Fruit fly (Drosophila melanogaster) whole organism, embryonic: ENCODE data around the gene pHCl-1.

Experiments used
- Asciz ChIP-seq: fragments of 200-800 bp; sonication (Bioruptor generic); optimal IDR thresholded peaks from 2 replicates; lab custom pipeline; 2017; ENCODE audit warnings: missing biosample characterization, mild to moderate bottlenecking, missing genetic modification characterization, missing genetic modification reagents
- Atf3 ChIP-seq: fragments of 200-800 bp; sonication (Bioruptor generic); optimal IDR thresholded peaks from 3 replicates; lab custom pipeline; 2016; ENCODE audit warnings: missing biosample characterization, missing genetic modification characterization
- CG10274 ChIP-seq: fragments of 200-800 bp; sonication (Bioruptor generic); optimal IDR thresholded peaks from 3 replicates; lab custom pipeline; 2017; ENCODE audit warnings: missing biosample characterization, mild to moderate bottlenecking, missing genetic modification characterization
- CG10462 ChIP-seq: fragments of 200-800 bp; sonication (Bioruptor generic); optimal IDR thresholded peaks from 2 replicates; lab custom pipeline; 2016; ENCODE audit warnings: missing biosample characterization, missing genetic modification characterization
- CG12155 ChIP-seq: fragments of 200-800 bp; sonication (Bioruptor generic); optimal IDR thresholded peaks from 3 replicates; lab custom pipeline; 2016; ENCODE audit warnings: missing biosample characterization, missing genetic modification characterization
- CG12219 ChIP-seq: fragments of 200-800 bp; sonication (Bioruptor generic); optimal IDR thresholded peaks from 3 replicates; lab custom pipeline; 2018; ENCODE audit warnings: missing biosample characterization, mild to moderate bottlenecking, missing genetic modification characterization
- CG1233 ChIP-seq: fragments of 200-800 bp; sonication (Bioruptor generic); optimal IDR thresholded peaks from 4 replicates; lab custom pipeline; 2018; ENCODE audit warnings: missing biosample characterization, mild to moderate bottlenecking, missing genetic modification characterization
- CG12659 ChIP-seq: fragments of 200-800 bp; sonication (Bioruptor generic); optimal IDR thresholded peaks from 3 replicates; lab custom pipeline; 2017; ENCODE audit warnings: mild to moderate bottlenecking, missing biosample characterization, missing genetic modification reagents, missing genetic modification characterization
- CG13287 ChIP-seq: fragments of 200-800 bp; sonication (Bioruptor generic); IDR thresholded peaks from 2 replicates; pipeline ENCODE4 v1.3.6; 2022; ENCODE audit warnings: missing biosample characterization, missing genetic modification characterization; ENCODE audit not compliant: partially characterized antibody
- CG14014 ChIP-seq: fragments of 200-800 bp; sonication (Bioruptor generic); IDR thresholded peaks from 2 replicates; pipeline ENCODE4 v1.3.6; 2022; ENCODE audit warnings: missing biosample characterization, missing genetic modification characterization
- CG14441 ChIP-seq: fragments of 200-800 bp; sonication (Bioruptor generic); IDR thresholded peaks from 2 replicates; pipeline ENCODE4 v1.3.6; 2022; ENCODE audit warnings: missing biosample characterization, missing genetic modification characterization
- CG15073 ChIP-seq: fragments of 200-800 bp; sonication (Bioruptor generic); optimal IDR thresholded peaks from 2 replicates; lab custom pipeline; 2016; ENCODE audit warnings: missing biosample characterization, missing genetic modification characterization
- CG15601 ChIP-seq: fragments of 200-800 bp; sonication (Bioruptor generic); optimal IDR thresholded peaks from 3 replicates; lab custom pipeline; 2019; ENCODE audit warnings: missing biosample characterization, mild to moderate bottlenecking, missing genetic modification characterization, moderate library complexity
- CG1603 ChIP-seq: fragments of 200-800 bp; sonication (Bioruptor generic); optimal IDR thresholded peaks from 2 replicates; lab custom pipeline; 2019; ENCODE audit warnings: missing biosample characterization, mild to moderate bottlenecking, missing genetic modification characterization, moderate library complexity
- CG17385 ChIP-seq: fragments of 200-800 bp; sonication (Bioruptor generic); optimal IDR thresholded peaks from 3 replicates; lab custom pipeline; 2018; ENCODE audit warnings: missing biosample characterization, mild to moderate bottlenecking, missing genetic modification characterization
- CG18262 ChIP-seq: fragments of 200-800 bp; optimal IDR thresholded peaks from 3 replicates; lab custom pipeline; 2019; ENCODE audit warnings: missing biosample characterization, mild to moderate bottlenecking, missing genetic modification characterization, moderate library complexity
- CG32772 ChIP-seq: fragments of 200-800 bp; sonication (Bioruptor generic); IDR thresholded peaks from 2 replicates; pipeline ENCODE4 v1.3.6; 2022; ENCODE audit warnings: missing biosample characterization, missing genetic modification characterization
- CG6654 ChIP-seq: fragments of 200-800 bp; sonication (Bioruptor generic); optimal IDR thresholded peaks from 2 replicates; lab custom pipeline; 2017; ENCODE audit warnings: missing biosample characterization, mild to moderate bottlenecking, missing genetic modification characterization
- CG7786 ChIP-seq: fragments of 200-800 bp; sonication (Bioruptor generic); optimal IDR thresholded peaks from 2 replicates; lab custom pipeline; 2016; ENCODE audit warnings: missing biosample characterization, missing genetic modification characterization
- CG9437 ChIP-seq: fragments of 200-800 bp; sonication (Bioruptor generic); optimal IDR thresholded peaks from 2 replicates; lab custom pipeline; 2018; ENCODE audit warnings: missing biosample characterization, mild to moderate bottlenecking, missing genetic modification characterization
- CoRest ChIP-seq: fragments of 200-800 bp; sonication (Bioruptor generic); optimal IDR thresholded peaks from 3 replicates; lab custom pipeline; 2018; ENCODE audit warnings: missing biosample characterization, mild to moderate bottlenecking, missing genetic modification characterization, moderate library complexity
- D ChIP-seq, 2 experiments: fragments of 200-800 bp in 1 of 2; fragments of >200 bp in 1 of 2; sonication (Bioruptor generic) in 1 of 2; optimal IDR thresholded peaks; 2 replicates in 1 of 2; 3 replicates in 1 of 2; lab custom pipeline; 2017; ENCODE audit warnings: mild to moderate bottlenecking in 1 of 2, missing biosample characterization in 1 of 2, missing genetic modification characterization in 1 of 2, missing genetic modification reagents in 1 of 2
- Fer3 ChIP-seq: fragments of 200-800 bp; sonication (Bioruptor generic); optimal IDR thresholded peaks from 2 replicates; lab custom pipeline; 2018; ENCODE audit warnings: missing biosample characterization, mild to moderate bottlenecking, missing genetic modification characterization, moderate library complexity
- HHEX ChIP-seq: fragments of 200-800 bp; sonication (Bioruptor generic); optimal IDR thresholded peaks from 3 replicates; lab custom pipeline; 2017; ENCODE audit warnings: missing biosample characterization, mild to moderate bottlenecking, missing genetic modification characterization, missing genetic modification reagents
- Hr51 ChIP-seq, 2 experiments: fragments of 200-800 bp; sonication (Bioruptor generic); optimal IDR thresholded peaks; 2 replicates in 1 of 2; 3 replicates in 1 of 2; lab custom pipeline; 2016 to 2018; ENCODE audit warnings: missing biosample characterization in 2 of 2, missing genetic modification characterization in 2 of 2, mild to moderate bottlenecking in 1 of 2, moderate library complexity in 1 of 2
- Meics ChIP-seq: fragments of 200-800 bp; sonication (Bioruptor generic); optimal IDR thresholded peaks from 2 replicates; lab custom pipeline; 2017; ENCODE audit warnings: missing biosample characterization, mild to moderate bottlenecking, missing genetic modification characterization
- NK7.1 ChIP-seq: fragments of 200-800 bp; sonication (Bioruptor generic); optimal IDR thresholded peaks from 3 replicates; lab custom pipeline; 2016; ENCODE audit warnings: missing biosample characterization, missing genetic modification characterization
- Ptx1 ChIP-seq: fragments of 200-800 bp; sonication (Bioruptor generic); IDR thresholded peaks from 2 replicates; pipeline ENCODE4 v1.3.6; 2022; ENCODE audit warnings: missing biosample characterization, missing genetic modification characterization
- Side ChIP-seq: fragments of 200-800 bp; sonication (Bioruptor generic); optimal IDR thresholded peaks from 2 replicates; lab custom pipeline; 2016; ENCODE audit warnings: missing biosample characterization, missing genetic modification characterization
- Spps ChIP-seq: fragments of 200-800 bp; sonication (Bioruptor generic); optimal IDR thresholded peaks from 2 replicates; lab custom pipeline; 2018; ENCODE audit warnings: missing biosample characterization, mild to moderate bottlenecking, missing genetic modification characterization
- az2 ChIP-seq: fragments of 200-800 bp; sonication (Bioruptor generic); optimal IDR thresholded peaks from 3 replicates; lab custom pipeline; 2016; ENCODE audit warnings: missing biosample characterization, missing genetic modification characterization
- caup ChIP-seq: fragments of 200-800 bp; sonication (Bioruptor generic); optimal IDR thresholded peaks from 3 replicates; lab custom pipeline; 2017; ENCODE audit warnings: missing biosample characterization, mild to moderate bottlenecking, missing genetic modification characterization, moderate library complexity; ENCODE audit not compliant: severe bottlenecking
- dm ChIP-seq: fragments of 200-800 bp; sonication (Bioruptor generic); optimal IDR thresholded peaks from 3 replicates; lab custom pipeline; 2016; ENCODE audit warnings: missing biosample characterization, missing genetic modification characterization
- dmrt11E ChIP-seq: fragments of 200-800 bp; sonication (Bioruptor generic); optimal IDR thresholded peaks from 3 replicates; lab custom pipeline; 2018; ENCODE audit warnings: missing biosample characterization, mild to moderate bottlenecking, missing genetic modification characterization, moderate library complexity
- esg ChIP-seq: fragments of 200-800 bp; sonication (Bioruptor generic); conservative IDR thresholded peaks from 2 replicates; pipeline ENCODE4 v1.3.6; 2022; ENCODE audit warnings: missing biosample characterization, missing genetic modification characterization
- eyg ChIP-seq: fragments of 200-800 bp; sonication (Bioruptor generic); optimal IDR thresholded peaks from 3 replicates; lab custom pipeline; 2016; ENCODE audit warnings: missing biosample characterization, missing genetic modification characterization
- gem ChIP-seq: fragments of 200-800 bp; sonication (Bioruptor generic); optimal IDR thresholded peaks from 2 replicates; lab custom pipeline; 2019; ENCODE audit warnings: missing biosample characterization, mild to moderate bottlenecking, missing genetic modification characterization, moderate library complexity
- gfzf ChIP-seq: fragments of 200-800 bp; sonication (Bioruptor generic); optimal IDR thresholded peaks from 2 replicates; lab custom pipeline; 2016; ENCODE audit warnings: missing biosample characterization, mild to moderate bottlenecking, missing genetic modification characterization, moderate library complexity
- gt ChIP-seq: fragments of 200-800 bp; sonication (Bioruptor generic); IDR thresholded peaks from 2 replicates; pipeline ENCODE4 v1.3.6; 2022; ENCODE audit warnings: missing biosample characterization, missing genetic modification characterization
- kay ChIP-seq: fragments of 200-800 bp; sonication (Bioruptor generic); optimal IDR thresholded peaks from 2 replicates; lab custom pipeline; 2016; ENCODE audit warnings: missing biosample characterization, missing genetic modification characterization
- nerfin-1 ChIP-seq: fragments of 200-800 bp; sonication (Bioruptor generic); optimal IDR thresholded peaks from 3 replicates; lab custom pipeline; 2019; ENCODE audit warnings: missing biosample characterization, mild to moderate bottlenecking, missing genetic modification characterization, moderate library complexity
- odd ChIP-seq: fragments of 200-800 bp; sonication (Bioruptor generic); optimal IDR thresholded peaks from 2 replicates; lab custom pipeline; 2017; ENCODE audit warnings: missing biosample characterization, mild to moderate bottlenecking, missing genetic modification characterization
- psq ChIP-seq: fragments of 200-800 bp; sonication (Bioruptor generic); optimal IDR thresholded peaks from 2 replicates; lab custom pipeline; 2017; ENCODE audit warnings: missing biosample characterization, missing genetic modification characterization
- pum ChIP-seq: fragments of 200-800 bp; sonication (Bioruptor generic); optimal IDR thresholded peaks from 2 replicates; lab custom pipeline; 2016; ENCODE audit warnings: missing biosample characterization, missing genetic modification characterization
- run ChIP-seq: fragments of 200-800 bp; sonication (Bioruptor generic); optimal IDR thresholded peaks from 3 replicates; lab custom pipeline; 2018; ENCODE audit warnings: missing biosample characterization, mild to moderate bottlenecking, missing genetic modification characterization
- salm ChIP-seq: fragments of 200-800 bp; sonication (Bioruptor generic); optimal IDR thresholded peaks from 2 replicates; lab custom pipeline; 2018; ENCODE audit warnings: missing biosample characterization, mild to moderate bottlenecking, missing genetic modification characterization
- scrt ChIP-seq: fragments of 200-800 bp; sonication (Bioruptor generic); optimal IDR thresholded peaks from 2 replicates; lab custom pipeline; 2018; ENCODE audit warnings: missing biosample characterization, mild to moderate bottlenecking, missing genetic modification characterization, moderate library complexity
- shn ChIP-seq: fragments of 200-800 bp; sonication (Bioruptor generic); optimal IDR thresholded peaks from 3 replicates; lab custom pipeline; 2016; ENCODE audit warnings: missing biosample characterization, missing genetic modification characterization
- zf30C ChIP-seq: fragments of 200-800 bp; sonication (Bioruptor generic); optimal IDR thresholded peaks from 3 replicates; lab custom pipeline; 2018; ENCODE audit warnings: missing biosample characterization, mild to moderate bottlenecking, missing genetic modification characterization

Gene pHCl-1

DNA sequence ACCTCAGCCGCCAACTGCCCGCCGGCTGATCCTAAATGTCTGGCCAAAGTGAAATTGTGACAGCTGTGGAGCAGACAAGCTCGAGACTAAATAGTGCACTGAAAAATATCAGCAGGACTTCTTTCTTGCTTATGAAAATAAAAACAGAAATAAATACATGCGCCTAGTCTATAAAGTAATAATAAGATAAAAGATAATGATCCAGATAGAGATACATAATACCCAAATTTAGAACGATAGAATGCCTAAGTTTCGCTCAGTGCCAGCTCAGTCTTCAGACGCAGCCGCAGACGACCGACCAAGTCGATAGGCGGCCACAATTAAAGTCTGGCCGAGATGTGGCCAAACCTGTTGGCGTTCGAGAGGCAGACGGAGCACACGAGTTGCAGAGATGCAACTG lies 42.0 kb upstream of the pHCl-1 start (continued):
- TF ChIP-seq Meics (GFP tag; lab: Kevin White, UChicago): peak; percentile 0
- TF ChIP-seq CG12219 (GFP tag; lab: Kevin White, UChicago): peak; percentile 39
- TF ChIP-seq Spps (tag; lab: Kevin White, UChicago): no peak
- TF ChIP-seq CG14014 (GFP tag; lab: Robert Waterston, UW): peak; percentile 49; the same call in 1 of the 2 replicates
- TF ChIP-seq gfzf (GFP tag; lab: Kevin White, UChicago): no peak
- TF ChIP-seq dm: no peak
- peak; percentile 30 for TF ChIP-seq CG1603
- TF ChIP-seq salm (tag; lab: Kevin White, UChicago): peak; percentile 0
- TF ChIP-seq zf30C (GFP tag; lab: Kevin White, UChicago): no peak
- TF ChIP-seq Side (GFP tag; lab: Kevin White, UChicago): no peak
- no peak for TF ChIP-seq CG12155
- peak in 1 of 2 experiments; percentile 70 for TF ChIP-seq Hr51 (GFP tag; optimal IDR thresholded peaks at IDR 0.05; lab: Kevin White, UChicago)
- no peak for TF ChIP-seq CG10274
- peak; percentile 6 for TF ChIP-seq caup (GFP tag; lab: Kevin White, UChicago)
- peak; percentile 38 for TF ChIP-seq CG12659 (GFP tag; lab: Kevin White, UChicago)
- TF ChIP-seq dmrt11E (tag; lab: Kevin White, UChicago): no peak
- TF ChIP-seq eyg (GFP tag; lab: Kevin White, UChicago): no peak
- TF ChIP-seq CG6654: peak; percentile 32
- TF ChIP-seq CG17385 (GFP tag; lab: Kevin White, UChicago): peak; percentile 65
- TF ChIP-seq kay (GFP tag; lab: Kevin White, UChicago): no peak
- no peak for TF ChIP-seq shn (GFP tag; lab: Kevin White, UChicago)
- TF ChIP-seq CG18262 (tag; lab: Kevin White, UChicago): peak; percentile 73
- peak; percentile 48; the same call in 1 of the 2 replicates for TF ChIP-seq gt (GFP tag; lab: Robert Waterston, UW)
- TF ChIP-seq CG13287: no peak
- no peak for TF ChIP-seq CG15073 (GFP tag; lab: Kevin White, UChicago)
- TF ChIP-seq Fer3 (tag; lab: Kevin White, UChicago): peak; percentile 11
- TF ChIP-seq Atf3: no peak
- no peak for TF ChIP-seq CG1233 (GFP tag; lab: Kevin White, UChicago)
- no peak for TF ChIP-seq nerfin-1 (tag; lab: Kevin White, UChicago)
- TF ChIP-seq CG14441 (GFP tag; lab: Robert Waterston, UW): peak; percentile 75
- peak; percentile 9 for TF ChIP-seq HHEX (GFP tag; lab: Kevin White, UChicago)
- peak; percentile 17 for TF ChIP-seq pum (GFP tag; lab: Kevin White, UChicago)
- TF ChIP-seq CG32772 (GFP tag; lab: Robert Waterston, UW): peak; percentile 60; the same call in 1 of the 2 replicates
- TF ChIP-seq D (optimal IDR thresholded peaks at IDR 0.05; lab: Kevin White, UChicago): no peak
- peak; percentile 65 for TF ChIP-seq D (GFP tag; optimal IDR thresholded peaks at IDR 0.05; lab: Kevin White, UChicago)
- TF ChIP-seq psq: no peak
- TF ChIP-seq CG10462: peak; percentile 26
- peak; percentile 34 for TF ChIP-seq Asciz (GFP tag; lab: Kevin White, UChicago)
- peak; percentile 69 for TF ChIP-seq az2 (GFP tag; lab: Kevin White, UChicago)
- peak; percentile 13 for TF ChIP-seq run (tag; lab: Kevin White, UChicago)
- peak; percentile 57 for TF ChIP-seq CoRest (tag; lab: Kevin White, UChicago)
- TF ChIP-seq gem (tag; lab: Kevin White, UChicago): peak; percentile 74
- TF ChIP-seq Ptx1 (GFP tag; lab: Robert Waterston, UW): peak; percentile 74
- peak; percentile 25 for TF ChIP-seq odd (GFP tag; lab: Kevin White, UChicago)
- TF ChIP-seq CG9437 (GFP tag; lab: Kevin White, UChicago): peak; percentile 41
- no peak for TF ChIP-seq CG7786 (GFP tag; lab: Kevin White, UChicago)
- TF ChIP-seq scrt (GFP tag; lab: Kevin White, UChicago): no peak
- TF ChIP-seq CG15601 (tag; lab: Kevin White, UChicago): peak; percentile 47
- peak; percentile 78 for TF ChIP-seq esg (GFP tag; lab: Robert Waterston, UW)
- no peak for TF ChIP-seq NK7.1 (GFP tag; lab: Kevin White, UChicago)
